Worm (Caenorhabditis elegans): Measurements from ENCODE around the gene T04F3.3.

DNA sequence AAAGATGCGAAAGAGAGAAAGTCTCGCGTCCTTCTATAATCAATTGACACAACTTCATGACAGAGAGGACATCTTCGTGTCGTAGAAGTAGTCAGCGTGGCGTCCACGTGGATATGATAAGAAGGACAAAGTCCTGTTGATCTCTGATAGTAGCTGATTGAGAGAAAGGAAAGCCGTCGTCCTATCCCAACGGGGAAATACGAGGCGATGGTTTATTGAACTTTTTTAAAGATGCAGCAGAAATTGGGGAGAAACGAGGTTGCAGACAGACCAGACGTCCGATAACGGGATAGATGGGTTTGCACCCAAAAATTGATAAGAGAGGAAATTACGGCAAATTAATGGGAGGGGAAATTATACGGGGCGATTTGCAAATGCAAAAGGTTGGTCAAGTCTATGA, 43.8 kb downstream of the T04F3.3 start:
- no peak for TF ChIP-seq ZK337.2 (GFP tag; IDR thresholded peaks at IDR 0.05)
- no peak for TF ChIP-seq fos-1 (tag; optimal IDR thresholded peaks at IDR 0.05)
- no peak for TF ChIP-seq ceh-44 (GFP tag; IDR thresholded peaks at IDR 0.05)
- no peak for TF ChIP-seq R02D3.7 (tag; optimal IDR thresholded peaks at IDR 0.05)
- TF ChIP-seq dpl-1 (GFP tag; optimal IDR thresholded peaks at IDR 0.05), result no peak
- TF ChIP-seq pha-4 (GFP tag; IDR thresholded peaks at IDR 0.05), result no peak
- TF ChIP-seq pha-4 (tag; optimal IDR thresholded peaks at IDR 0.05), result no peak
- TF ChIP-seq nhr-11 (tag; optimal IDR thresholded peaks at IDR 0.05), result no peak
- peak; percentile 83 to 94 for TF ChIP-seq mdl-1 (tag; optimal IDR thresholded peaks at IDR 0.05)
